Worm (Caenorhabditis elegans) whole organism, young adult: ENCODE measurements around the gene ZK1098.3.

Experiments used
- B0336.3 ChIP-seq: fragments of 200-800 bp; sonication (Bioruptor generic); IDR thresholded peaks from 2 replicates; pipeline ENCODE4 v1.3.6; 2022; ENCODE audit warnings: missing genetic modification characterization, missing compliant biosample characterization
- F37B4.10 ChIP-seq: fragments of 200-800 bp; sonication (Bioruptor generic); IDR thresholded peaks from 2 replicates; pipeline ENCODE4 v1.3.6; 2022; ENCODE audit warnings: missing genetic modification characterization, missing compliant biosample characterization
- F39B2.1 ChIP-seq: fragments of 200-800 bp; sonication (Bioruptor generic); IDR thresholded peaks from 2 replicates; pipeline ENCODE4 v1.3.6; 2022; ENCODE audit warnings: missing genetic modification reagents, missing genetic modification characterization, missing compliant biosample characterization
- F49E8.2 ChIP-seq: sonication (generic microtip); optimal IDR thresholded peaks from 3 replicates; lab custom pipeline; 2017; ENCODE audit warnings: missing genetic modification characterization, mild to moderate bottlenecking, missing compliant biosample characterization, antibody characterized with exemption, moderate library complexity; ENCODE audit not compliant: insufficient read depth
- F52B5.7 ChIP-seq: sonication (generic microtip); optimal IDR thresholded peaks from 2 replicates; lab custom pipeline; 2016; ENCODE audit warnings: mild to moderate bottlenecking, missing genetic modification characterization, missing compliant biosample characterization
- F55B11.4 ChIP-seq: sonication (generic microtip); optimal IDR thresholded peaks from 2 replicates; lab custom pipeline; 2016; ENCODE audit warnings: missing compliant biosample characterization, missing genetic modification characterization, borderline replicate concordance; ENCODE audit not compliant: insufficient read depth
- F57C9.4 ChIP-seq: sonication (generic microtip); optimal IDR thresholded peaks from 2 replicates; lab custom pipeline; 2017; ENCODE audit warnings: mild to moderate bottlenecking, missing genetic modification characterization, missing compliant biosample characterization
- K11D2.4 ChIP-seq: fragments of 200-800 bp; sonication (Bioruptor generic); IDR thresholded peaks from 2 replicates; pipeline ENCODE4 v1.3.6; 2022; ENCODE audit warnings: missing genetic modification reagents, missing genetic modification characterization, missing compliant biosample characterization
- Y53G8AR.9 ChIP-seq: fragments of 200-800 bp; sonication (Bioruptor generic); conservative IDR thresholded peaks from 2 replicates; pipeline ENCODE4 v1.3.6; 2022; ENCODE audit warnings: missing genetic modification reagents, missing genetic modification characterization, missing compliant biosample characterization
- Y67H2A.10 ChIP-seq: fragments of 200-800 bp; sonication (Bioruptor generic); conservative IDR thresholded peaks from 2 replicates; pipeline ENCODE4 v1.3.6; 2022; ENCODE audit warnings: missing genetic modification reagents, missing genetic modification characterization, missing compliant biosample characterization
- ZK185.1 ChIP-seq: sonication (generic microtip); optimal IDR thresholded peaks from 2 replicates; lab custom pipeline; 2016; ENCODE audit warnings: mild to moderate bottlenecking, missing genetic modification characterization, missing compliant biosample characterization; ENCODE audit not compliant: poor library complexity, severe bottlenecking
- ama-1 ChIP-seq, 3 experiments: fragments of 150-350 bp in 1 of 3; sonication (generic microtip) in 2 of 3; optimal IDR thresholded peaks; 2 replicates each; lab custom pipeline; 2014 to 2018; ENCODE audit warnings: missing biosample characterization in 2 of 3, missing genetic modification characterization in 2 of 3, missing genetic modification reagents in 2 of 3
- aptf-2 ChIP-seq: fragments of 200-800 bp; sonication (Bioruptor generic); conservative IDR thresholded peaks from 2 replicates; pipeline ENCODE4 v1.3.6; 2022; ENCODE audit warnings: missing genetic modification reagents, missing genetic modification characterization, missing compliant biosample characterization
- athp-1 ChIP-seq: sonication (generic microtip); optimal IDR thresholded peaks from 2 replicates; lab custom pipeline; 2017; ENCODE audit warnings: mild to moderate bottlenecking, missing genetic modification characterization, missing compliant biosample characterization
- attf-3 ChIP-seq: fragments of 200-800 bp; sonication (Bioruptor generic); conservative IDR thresholded peaks from 2 replicates; pipeline ENCODE4 v1.3.6; 2022; ENCODE audit warnings: missing genetic modification reagents, missing genetic modification characterization, missing compliant biosample characterization
- attf-5 ChIP-seq: fragments of 200-800 bp; sonication (Bioruptor generic); optimal IDR thresholded peaks from 2 replicates; lab custom pipeline; 2018; ENCODE audit warnings: mild to moderate bottlenecking, missing genetic modification characterization, missing compliant biosample characterization
- bed-1 ChIP-seq: fragments of 200-800 bp; sonication (Bioruptor generic); IDR thresholded peaks from 2 replicates; pipeline ENCODE4 v1.3.6; 2022; ENCODE audit warnings: missing genetic modification reagents, missing genetic modification characterization, missing compliant biosample characterization
- ceh-100 ChIP-seq: fragments of 200-800 bp; sonication (Bioruptor generic); IDR thresholded peaks from 2 replicates; pipeline ENCODE4 v1.3.6; 2022; ENCODE audit warnings: missing genetic modification reagents, missing genetic modification characterization, missing compliant biosample characterization
- ceh-91 ChIP-seq: fragments of 200-800 bp; sonication (Bioruptor generic); IDR thresholded peaks from 2 replicates; pipeline ENCODE4 v1.3.6; 2022; ENCODE audit warnings: missing genetic modification reagents, missing genetic modification characterization, missing compliant biosample characterization
- efl-1 ChIP-seq: fragments of 150-350 bp; optimal IDR thresholded peaks from 2 replicates; lab custom pipeline; 2014; ENCODE audit warnings: missing biosample characterization, missing genetic modification reagents, missing genetic modification characterization
- egl-44 ChIP-seq: fragments of 200-800 bp; sonication (Bioruptor generic); IDR thresholded peaks from 2 replicates; pipeline ENCODE4 v1.3.6; 2022; ENCODE audit warnings: missing genetic modification reagents, missing genetic modification characterization, missing compliant biosample characterization
- egrh-3 ChIP-seq: fragments of 200-800 bp; sonication (Bioruptor generic); IDR thresholded peaks from 2 replicates; pipeline ENCODE4 v1.3.6; 2022; ENCODE audit warnings: missing genetic modification reagents, missing genetic modification characterization, missing compliant biosample characterization
- ekl-4 ChIP-seq: fragments of 200-800 bp; sonication (Bioruptor generic); IDR thresholded peaks from 2 replicates; pipeline ENCODE4 v1.3.6; 2022; ENCODE audit warnings: missing genetic modification reagents, missing genetic modification characterization, missing compliant biosample characterization
- gei-17 ChIP-seq: fragments of 200-800 bp; sonication (Bioruptor generic); optimal IDR thresholded peaks from 2 replicates; lab custom pipeline; 2018; ENCODE audit warnings: mild to moderate bottlenecking, missing genetic modification characterization, missing compliant biosample characterization
- him-1 ChIP-seq: sonication (generic microtip); optimal IDR thresholded peaks from 2 replicates; lab custom pipeline; 2016; ENCODE audit warnings: missing genotype, missing genetic modification reagents, missing genetic modification characterization, missing compliant biosample characterization
- hlh-26 ChIP-seq: fragments of 200-800 bp; sonication (Bioruptor generic); conservative IDR thresholded peaks from 2 replicates; pipeline ENCODE4 v1.3.6; 2022; ENCODE audit warnings: missing genetic modification reagents, missing genetic modification characterization, missing compliant biosample characterization
- hmg-20 ChIP-seq: fragments of 200-800 bp; sonication (Bioruptor generic); IDR thresholded peaks from 2 replicates; pipeline ENCODE4 v1.3.6; 2022; ENCODE audit warnings: missing genetic modification reagents, missing genetic modification characterization, missing compliant biosample characterization
- hsf-1 ChIP-seq: fragments of 200-800 bp; sonication (Bioruptor generic); IDR thresholded peaks from 2 replicates; pipeline ENCODE4 v1.3.6; 2022; ENCODE audit warnings: missing genetic modification reagents, missing genetic modification characterization, missing compliant biosample characterization
- lin-26 ChIP-seq: fragments of 200-800 bp; sonication (Bioruptor generic); IDR thresholded peaks from 2 replicates; pipeline ENCODE4 v1.3.6; 2022; ENCODE audit warnings: missing genetic modification reagents, missing genetic modification characterization, missing compliant biosample characterization
- lin-35 ChIP-seq, 3 experiments: fragments of 150-350 bp in 2 of 3; sonication (generic microtip) in 1 of 3; optimal IDR thresholded peaks; 2 replicates each; lab custom pipeline; 2014 to 2018; ENCODE audit warnings: missing biosample characterization in 3 of 3, missing genetic modification characterization in 3 of 3, missing genetic modification reagents in 3 of 3
- lin-54 ChIP-seq: fragments of 200-800 bp; sonication (Bioruptor generic); optimal IDR thresholded peaks from 2 replicates; lab custom pipeline; 2018; ENCODE audit warnings: mild to moderate bottlenecking, missing genetic modification characterization, missing compliant biosample characterization
- madf-3 ChIP-seq: fragments of 200-800 bp; sonication (Bioruptor generic); IDR thresholded peaks from 2 replicates; pipeline ENCODE4 v1.3.6; 2022; ENCODE audit warnings: missing genetic modification reagents, missing genetic modification characterization, missing compliant biosample characterization
- madf-6 ChIP-seq: fragments of 200-800 bp; sonication (Bioruptor generic); IDR thresholded peaks from 2 replicates; pipeline ENCODE4 v1.3.6; 2022; ENCODE audit warnings: missing genetic modification reagents, missing genetic modification characterization, missing compliant biosample characterization
- madf-8 ChIP-seq: fragments of 200-800 bp; sonication (Bioruptor generic); conservative IDR thresholded peaks from 2 replicates; pipeline ENCODE4 v1.3.6; 2022; ENCODE audit warnings: missing genetic modification reagents, missing genetic modification characterization, missing compliant biosample characterization
- nfyb-1 ChIP-seq: fragments of 200-800 bp; sonication (Bioruptor generic); IDR thresholded peaks from 2 replicates; pipeline ENCODE4 v1.3.6; 2022; ENCODE audit warnings: missing genetic modification reagents, missing genetic modification characterization, missing compliant biosample characterization
- nhr-179 ChIP-seq: sonication (generic microtip); optimal IDR thresholded peaks from 2 replicates; lab custom pipeline; 2016; ENCODE audit warnings: mild to moderate bottlenecking, missing genetic modification characterization, missing compliant biosample characterization
- nhr-90 ChIP-seq: sonication (generic microtip); optimal IDR thresholded peaks from 2 replicates; lab custom pipeline; 2016; ENCODE audit warnings: missing genotype, mild to moderate bottlenecking, missing genetic modification characterization, missing compliant biosample characterization
- pbrm-1 ChIP-seq: fragments of 200-800 bp; sonication (Bioruptor generic); IDR thresholded peaks from 2 replicates; pipeline ENCODE4 v1.3.6; 2022; ENCODE audit warnings: missing genetic modification reagents, missing genetic modification characterization, missing compliant biosample characterization
- sea-2 ChIP-seq: fragments of 200-800 bp; sonication (Bioruptor generic); IDR thresholded peaks from 2 replicates; pipeline ENCODE4 v1.3.6; 2022; ENCODE audit warnings: missing genetic modification characterization, missing compliant biosample characterization
- snpc-1.3 ChIP-seq: sonication (generic microtip); optimal IDR thresholded peaks from 2 replicates; lab custom pipeline; 2017; ENCODE audit warnings: missing genetic modification characterization, mild to moderate bottlenecking, missing compliant biosample characterization, antibody characterized with exemption, moderate library complexity, missing genotype, missing genetic modification reagents; ENCODE audit not compliant: insufficient read depth
- somi-1 ChIP-seq: fragments of 200-800 bp; sonication (Bioruptor generic); optimal IDR thresholded peaks from 2 replicates; lab custom pipeline; 2018; ENCODE audit warnings: mild to moderate bottlenecking, missing genetic modification characterization, missing compliant biosample characterization
- tbp1 ChIP-seq: fragments of 200-800 bp; sonication (Bioruptor generic); optimal IDR thresholded peaks from 2 replicates; lab custom pipeline; 2018; ENCODE audit warnings: mild to moderate bottlenecking, missing genetic modification characterization, missing compliant biosample characterization
- tbx-9 ChIP-seq: sonication (generic microtip); optimal IDR thresholded peaks from 2 replicates; lab custom pipeline; 2016; ENCODE audit warnings: borderline replicate concordance, missing genetic modification characterization, inconsistent platforms, missing compliant biosample characterization
- tlf-1 ChIP-seq: fragments of 200-800 bp; sonication (Bioruptor generic); optimal IDR thresholded peaks from 2 replicates; lab custom pipeline; 2018; ENCODE audit warnings: mild to moderate bottlenecking, missing genetic modification characterization, missing compliant biosample characterization
- zfh-2 ChIP-seq: fragments of 200-800 bp; sonication (Bioruptor generic); conservative IDR thresholded peaks from 2 replicates; pipeline ENCODE4 v1.3.6; 2022; ENCODE audit warnings: missing genetic modification reagents, missing genetic modification characterization, missing compliant biosample characterization
- ztf-18 ChIP-seq: sonication (generic microtip); optimal IDR thresholded peaks from 2 replicates; lab custom pipeline; 2016; ENCODE audit warnings: missing genotype, mild to moderate bottlenecking, missing genetic modification characterization, missing compliant biosample characterization
- ztf-22 ChIP-seq: fragments of 200-800 bp; sonication (Bioruptor generic); optimal IDR thresholded peaks from 2 replicates; lab custom pipeline; 2018; ENCODE audit warnings: mild to moderate bottlenecking, missing genetic modification characterization, moderate library complexity, missing compliant biosample characterization
- ztf-28 ChIP-seq: fragments of 200-800 bp; sonication (Bioruptor generic); IDR thresholded peaks from 2 replicates; pipeline ENCODE4 v1.3.6; 2022; ENCODE audit warnings: missing genetic modification reagents, missing genetic modification characterization, missing compliant biosample characterization

The ZK1098.3 gene

ce11 chrIII:9504347-9504746 is 34.2 kb downstream of the ZK1098.3 start (continued):
- no peak for TF ChIP-seq egrh-3 (GFP tag; lab: Robert Waterston, UW)
- TF ChIP-seq him-1 (tag; lab: Kevin White, UChicago): no peak
- no peak for TF ChIP-seq hmg-20 (GFP tag; lab: Robert Waterston, UW)
- TF ChIP-seq F57C9.4 (tag; lab: Kevin White, UChicago): no peak
- TF ChIP-seq aptf-2 (GFP tag; lab: Robert Waterston, UW): no peak
- TF ChIP-seq attf-5 (GFP tag; lab: Kevin White, UChicago): no peak
- TF ChIP-seq athp-1: no peak
- TF ChIP-seq F37B4.10 (GFP tag; lab: Robert Waterston, UW): no peak
- TF ChIP-seq tbx-9 (tag; lab: Kevin White, UChicago): no peak
- TF ChIP-seq ama-1 (optimal IDR thresholded peaks at IDR 0.05; lab: Kevin White, UChicago): no peak
- TF ChIP-seq ama-1 (GFP tag; optimal IDR thresholded peaks at IDR 0.05; lab: Kevin White, UChicago): no peak
- TF ChIP-seq attf-3: no peak
- no peak for TF ChIP-seq F55B11.4 (tag; lab: Kevin White, UChicago)
- TF ChIP-seq bed-1: no peak
- peak; percentile 62; the same call in 1 of the 2 replicates for TF ChIP-seq pbrm-1
- TF ChIP-seq K11D2.4 (GFP tag; lab: Robert Waterston, UW): no peak
- TF ChIP-seq hsf-1 (GFP tag; lab: Robert Waterston, UW): peak; percentile 91
- no peak for TF ChIP-seq madf-3 (GFP tag; lab: Robert Waterston, UW)
- no peak for TF ChIP-seq snpc-1.3 (tag; lab: Kevin White, UChicago)
- no peak for TF ChIP-seq B0336.3
- TF ChIP-seq lin-35 (GFP tag; optimal IDR thresholded peaks at IDR 0.05; lab: Kevin White, UChicago): no peak
- 0 out of 2 replicates have a peak, but pooled peaks have one; percentile 20 for TF ChIP-seq ekl-4
- no peak; the same call in 1 of the 2 replicates for TF ChIP-seq Y53G8AR.9 (GFP tag; lab: Robert Waterston, UW)
- TF ChIP-seq hlh-26 (GFP tag; lab: Robert Waterston, UW): no peak
- peak; percentile 79 for TF ChIP-seq ceh-100 (GFP tag; lab: Robert Waterston, UW)
- TF ChIP-seq nhr-90: no peak
- TF ChIP-seq madf-8 (GFP tag; lab: Robert Waterston, UW): peak; percentile 92
- TF ChIP-seq zfh-2 (GFP tag; lab: Robert Waterston, UW): no peak
- TF ChIP-seq madf-6: peak; percentile 95
- TF ChIP-seq somi-1 (GFP tag; lab: Kevin White, UChicago): no peak
- no peak for TF ChIP-seq F39B2.1 (GFP tag; lab: Robert Waterston, UW)
- TF ChIP-seq ZK185.1: no peak
- no peak for TF ChIP-seq egl-44 (GFP tag; lab: Robert Waterston, UW)
- no peak for TF ChIP-seq sea-2 (GFP tag; lab: Robert Waterston, UW)
- peak; percentile 91 for TF ChIP-seq ceh-91 (GFP tag; lab: Robert Waterston, UW)
- peak; percentile 38; the same call in 1 of the 2 replicates for TF ChIP-seq Y67H2A.10 (GFP tag; lab: Robert Waterston, UW)
- peak; percentile 82 for TF ChIP-seq efl-1 (GFP tag; lab: Kevin White, UChicago)
- TF ChIP-seq nhr-179: no peak
- TF ChIP-seq lin-26: 0 out of 2 replicates have a peak, but pooled peaks have one; percentile 50
- TF ChIP-seq tlf-1 (GFP tag; lab: Kevin White, UChicago): no peak
- no peak for TF ChIP-seq F52B5.7 (tag; lab: Kevin White, UChicago)
- TF ChIP-seq ztf-28: no peak
- TF ChIP-seq gei-17 (GFP tag; lab: Kevin White, UChicago): no peak
- TF ChIP-seq F49E8.2: no peak
- peak; percentile 25 for TF ChIP-seq lin-54 (GFP tag; lab: Kevin White, UChicago)
- TF ChIP-seq nfyb-1 (GFP tag; lab: Robert Waterston, UW): 0 out of 2 replicates have a peak, but pooled peaks have one; percentile 55
- TF ChIP-seq ztf-22 (GFP tag; lab: Kevin White, UChicago): no peak
- no peak for TF ChIP-seq tbp1 (GFP tag; lab: Kevin White, UChicago)
- TF ChIP-seq ztf-18: peak; percentile 22
